Fruit fly (Drosophila melanogaster): ENCODE results near the gene CG4537.

The CG4537 gene

DNA sequence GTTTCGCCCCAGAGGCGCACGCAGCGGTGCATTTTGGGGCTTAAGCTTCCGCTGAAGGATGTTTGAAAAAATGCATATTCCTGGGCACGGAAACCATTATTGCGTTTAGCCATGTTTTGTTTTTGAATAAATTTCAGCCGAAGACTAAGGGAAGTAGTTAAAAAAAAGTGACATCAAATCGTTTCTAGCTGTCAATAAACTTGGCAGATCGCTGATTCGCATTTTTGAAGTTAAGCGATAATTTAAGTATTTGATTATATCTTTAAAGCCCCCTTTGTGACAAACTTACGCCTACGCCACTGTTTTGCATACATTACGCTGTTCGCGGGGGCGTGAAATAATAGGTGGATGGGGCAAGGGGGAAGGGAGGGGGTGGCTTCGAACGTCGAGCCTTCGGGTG is 26.3 kb upstream of the CG4537 start (continued):
- TF ChIP-seq acj6 (GFP tag; optimal IDR thresholded peaks at IDR 0.05) (peak; percentile 26), CG1621 (tag; optimal IDR thresholded peaks at IDR 0.05) (no peak), OdsH (GFP tag; optimal IDR thresholded peaks at IDR 0.05) (peak; percentile 7), Hr4 (GFP tag; optimal IDR thresholded peaks at IDR 0.05) (peak; percentile 32), CG6792 (GFP tag; optimal IDR thresholded peaks at IDR 0.05) (peak; percentile 28), Hr38 (GFP tag; optimal IDR thresholded peaks at IDR 0.05) (no peak), Blimp-1 (GFP tag; optimal IDR thresholded peaks at IDR 0.05) (no peak), Sox102F (GFP tag; optimal IDR thresholded peaks at IDR 0.05) (peak; percentile 4), Sox15 (GFP tag; optimal IDR thresholded peaks at IDR 0.05) (no peak), eg (GFP tag; IDR thresholded peaks at IDR 0.05) (no peak), salr (GFP tag; optimal IDR thresholded peaks at IDR 0.05) (no peak), CG6276 (GFP tag; optimal IDR thresholded peaks at IDR 0.05) (no peak), CG4318 (GFP tag; optimal IDR thresholded peaks at IDR 0.05) (peak; percentile 10), fd59A (GFP tag; optimal IDR thresholded peaks at IDR 0.05) (peak; percentile 22), Eip93F (GFP tag; optimal IDR thresholded peaks at IDR 0.05) (no peak), CG6808 (GFP tag; optimal IDR thresholded peaks at IDR 0.05) (peak; percentile 26), Lpt (GFP tag; optimal IDR thresholded peaks at IDR 0.05) (no peak), CG3919 (GFP tag; optimal IDR thresholded peaks at IDR 0.05) (peak; percentile 39), Eip78C (GFP tag) (peak; percentile 77), cyc (GFP tag; optimal IDR thresholded peaks at IDR 0.05) (peak; percentile 34), CG31627 (GFP tag; optimal IDR thresholded peaks at IDR 0.05) (peak; percentile 18), Ets21C (GFP tag; optimal IDR thresholded peaks at IDR 0.05) (no peak), pdm3 (GFP tag; optimal IDR thresholded peaks at IDR 0.05) (peak; percentile 35), CG10631 (GFP tag; optimal IDR thresholded peaks at IDR 0.05) (peak; percentile 20), net (GFP tag; optimal IDR thresholded peaks at IDR 0.05) (peak; percentile 9), dsx (GFP tag; optimal IDR thresholded peaks at IDR 0.05; ENCODE audit: poor library complexity, severe bottlenecking) (peak; percentile 2), CG8319 (GFP tag; optimal IDR thresholded peaks at IDR 0.05) (no peak), CG34406 (GFP tag; optimal IDR thresholded peaks at IDR 0.05) (no peak), fkh (GFP tag; optimal IDR thresholded peaks at IDR 0.05) (no peak), Sox14 (GFP tag; optimal IDR thresholded peaks at IDR 0.05) (peak; percentile 6), Met (GFP tag; optimal IDR thresholded peaks at IDR 0.05) (peak; percentile 31), CG11762 (GFP tag; optimal IDR thresholded peaks at IDR 0.05; ENCODE audit: insufficient read depth) (no peak), CG11902 (GFP tag; optimal IDR thresholded peaks at IDR 0.05) (no peak), CG32006 (GFP tag; optimal IDR thresholded peaks at IDR 0.05) (peak; percentile 47), CG6163 (GFP tag; IDR thresholded peaks at IDR 0.05) (no peak), CG3032 (tag; optimal IDR thresholded peaks at IDR 0.05) (peak; percentile 37), CG7368 (GFP tag; optimal IDR thresholded peaks at IDR 0.05) (no peak), CG15336 (GFP tag; IDR thresholded peaks at IDR 0.05) (no peak)

DNA sequence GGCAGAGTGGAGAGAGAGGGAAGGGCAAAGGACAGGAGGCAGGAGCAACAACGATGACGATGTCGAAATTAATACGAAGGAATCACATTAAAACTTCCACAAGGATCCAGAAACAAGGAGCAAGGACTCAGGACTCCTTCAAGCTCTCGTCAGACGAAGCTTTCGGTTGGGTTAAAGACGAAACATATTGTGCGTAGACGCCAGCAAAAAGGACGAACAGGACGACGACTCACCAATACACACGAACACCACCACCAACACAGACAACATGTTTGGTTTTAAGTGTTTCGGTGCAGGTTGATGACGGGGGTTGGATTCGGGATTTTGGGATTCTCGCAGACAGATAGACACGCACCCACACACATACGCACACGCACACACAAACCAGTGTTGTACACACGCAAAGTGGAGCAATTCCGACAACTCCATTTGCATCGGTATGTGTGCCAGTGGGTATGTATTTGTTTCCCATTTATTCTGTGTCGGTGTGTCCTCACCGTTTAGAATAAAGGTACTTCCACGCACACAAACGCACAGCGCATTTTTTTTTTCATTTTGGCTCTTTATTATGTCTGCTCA is 8.2 kb upstream of the CG4537 start:
- TF ChIP-seq Hr4 (GFP tag; optimal IDR thresholded peaks at IDR 0.05) (no peak), CG3919 (GFP tag; optimal IDR thresholded peaks at IDR 0.05) (no peak), CG6854 (GFP tag; optimal IDR thresholded peaks at IDR 0.05) (no peak), CG8119 (GFP tag; IDR thresholded peaks at IDR 0.05) (no peak), CG8319 (GFP tag; optimal IDR thresholded peaks at IDR 0.05) (no peak), CG11902 (GFP tag; optimal IDR thresholded peaks at IDR 0.05) (no peak)

DNA sequence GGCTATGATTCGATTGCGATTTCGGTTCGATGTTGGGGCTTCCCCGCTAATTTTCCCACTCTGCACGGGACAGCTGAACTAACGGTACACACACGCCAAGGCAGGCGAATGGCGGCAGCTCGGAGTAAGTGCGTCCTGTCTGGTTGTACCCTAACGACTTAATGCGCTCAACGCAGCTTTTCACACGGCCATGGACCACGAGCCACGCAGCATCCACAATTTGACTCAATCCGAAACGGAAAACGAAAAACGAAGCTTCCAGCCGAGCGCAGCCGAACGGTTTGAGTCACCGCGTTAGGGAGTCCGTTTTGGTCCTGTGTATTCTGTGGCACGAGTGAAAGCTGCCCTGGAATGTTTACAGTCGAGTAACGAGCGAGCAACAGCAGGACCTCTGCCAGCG is 4.6 kb upstream of the CG4537 start, which contains the start of gene nAChRalpha6:
Gene nAChRalpha6, minus strand, starts transcription at position 165 of the 400 bp plus-strand sequence.
- TF ChIP-seq Smox (GFP tag; optimal IDR thresholded peaks at IDR 0.05) (no peak), CG8319 (GFP tag; optimal IDR thresholded peaks at IDR 0.05) (no peak), topi (GFP tag; optimal IDR thresholded peaks at IDR 0.05) (no peak), acj6 (GFP tag; optimal IDR thresholded peaks at IDR 0.05) (no peak), CG8632 (GFP tag; optimal IDR thresholded peaks at IDR 0.05) (no peak), CG8119 (GFP tag; IDR thresholded peaks at IDR 0.05) (no peak), CG3919 (GFP tag; optimal IDR thresholded peaks at IDR 0.05) (no peak), CG11762 (GFP tag; optimal IDR thresholded peaks at IDR 0.05; ENCODE audit: insufficient read depth) (no peak), vri (GFP tag; optimal IDR thresholded peaks at IDR 0.05) (no peak)
